Worm (Caenorhabditis elegans) whole organism, late embryonic: Measurements from ENCODE around the gene npp-5.

ENCODE experiments used
- ceh-2 ChIP-seq: sonication (generic microtip); optimal IDR thresholded peaks from 2 replicates; lab custom pipeline; 2016; ENCODE audit warnings: missing genotype, missing genetic modification characterization, missing compliant biosample characterization
- nfya-1 ChIP-seq: sonication (generic microtip); optimal IDR thresholded peaks from 2 replicates; lab custom pipeline; 2017; ENCODE audit warnings: missing genetic modification characterization, mild to moderate bottlenecking, missing compliant biosample characterization, antibody characterized with exemption, moderate library complexity

The npp-5 gene

ce11 chrII:11547254-11547687 lies 52.3 kb downstream of the npp-5 start, which contains the start of gene F54D5.7 (continued):
- no peak for TF ChIP-seq ceh-2 (tag; lab: Kevin White, UChicago)
- no peak for TF ChIP-seq nfya-1 (tag; lab: Kevin White, UChicago)
